Fruit fly (Drosophila melanogaster): ENCODE data around the gene pch2.

Gene pch2

DNA sequence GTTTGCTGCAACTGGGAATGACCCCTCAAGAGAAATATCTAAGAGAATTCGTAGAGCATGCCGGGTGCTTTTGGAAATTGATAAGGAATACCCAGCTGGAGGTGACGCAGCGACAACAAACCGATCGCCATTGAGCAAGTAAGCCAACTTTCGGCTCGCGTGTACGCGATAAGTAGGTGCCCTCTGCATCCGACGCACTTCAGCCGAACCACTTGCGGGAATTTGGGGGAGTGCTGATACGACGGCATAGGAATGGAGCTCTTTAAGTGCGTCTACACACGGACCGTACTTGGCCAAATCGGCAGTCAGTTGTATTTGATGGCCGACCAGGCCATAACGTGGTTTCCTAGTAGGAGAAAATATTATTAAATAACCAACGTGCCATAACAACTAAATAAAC lies 37.9 kb downstream of the pch2 start, which contains the start of gene CG31259 (continued):
- TF ChIP-seq sd (tag; optimal IDR thresholded peaks at IDR 0.05) (peak; percentile 68), CG14441 (GFP tag; IDR thresholded peaks at IDR 0.05) (no peak), gsb-n (tag; optimal IDR thresholded peaks at IDR 0.05) (no peak), mirr (GFP tag; optimal IDR thresholded peaks at IDR 0.05) (peak; percentile 52), Dll (GFP tag; IDR thresholded peaks at IDR 0.05; ENCODE audit: partially characterized antibody) (no peak), zf30C (GFP tag; optimal IDR thresholded peaks at IDR 0.05) (no peak), CG9437 (GFP tag; optimal IDR thresholded peaks at IDR 0.05) (no peak), Stat92E (GFP tag; optimal IDR thresholded peaks at IDR 0.05) (no peak), her (GFP tag; optimal IDR thresholded peaks at IDR 0.05) (no peak), exex (tag; optimal IDR thresholded peaks at IDR 0.05) (peak; percentile 28), Doc2 (GFP tag; IDR thresholded peaks at IDR 0.05) (no peak), Hmr (GFP tag; optimal IDR thresholded peaks at IDR 0.05) (no peak), CG16779 (GFP tag; IDR thresholded peaks at IDR 0.05) (no peak), cas (GFP tag; IDR thresholded peaks at IDR 0.05) (no peak), CG4360 (GFP tag; IDR thresholded peaks at IDR 0.05) (no peak), Nf-YA (GFP tag; IDR thresholded peaks at IDR 0.05) (no peak), CG1647 (GFP tag; optimal IDR thresholded peaks at IDR 0.05) (no peak), CG17359 (tag; optimal IDR thresholded peaks at IDR 0.05) (no peak), CG34376 (GFP tag; optimal IDR thresholded peaks at IDR 0.05) (peak; percentile 39), gem (tag; optimal IDR thresholded peaks at IDR 0.05) (no peak), ap (GFP tag; IDR thresholded peaks at IDR 0.05) (no peak), Med (GFP tag) (peak; percentile 66), ci (GFP tag; IDR thresholded peaks at IDR 0.05) (no peak), Sry-δ (GFP tag; optimal IDR thresholded peaks at IDR 0.05) (no peak), pho (GFP tag; optimal IDR thresholded peaks at IDR 0.05) (no peak), CG3163 (GFP tag; optimal IDR thresholded peaks at IDR 0.05) (peak; percentile 86), CG5180 (GFP tag; optimal IDR thresholded peaks at IDR 0.05) (no peak), Hey (tag; optimal IDR thresholded peaks at IDR 0.05) (peak; percentile 76), ato (GFP tag; IDR thresholded peaks at IDR 0.05; ENCODE audit: partially characterized antibody) (no peak), dpn (GFP tag; optimal IDR thresholded peaks at IDR 0.05) (no peak), chinmo (GFP tag; IDR thresholded peaks at IDR 0.05; ENCODE audit: partially characterized antibody) (peak; percentile 66; the same call in 1 of the 4 replicates), CG13894 (tag; optimal IDR thresholded peaks at IDR 0.05) (no peak), Doc3 (GFP tag; IDR thresholded peaks at IDR 0.05; ENCODE audit: partially characterized antibody) (no peak), E2f1 (GFP tag; IDR thresholded peaks at IDR 0.05) (no peak), pzg (GFP tag; optimal IDR thresholded peaks at IDR 0.05) (no peak), CG3065 (GFP tag; optimal IDR thresholded peaks at IDR 0.05) (no peak), Ptx1 (GFP tag; IDR thresholded peaks at IDR 0.05) (no peak), CG14050 (GFP tag; IDR thresholded peaks at IDR 0.05) (no peak), cad (GFP tag; optimal IDR thresholded peaks at IDR 0.05) (no peak), row (GFP tag; IDR thresholded peaks at IDR 0.05) (peak; percentile 16; the same call in 1 of the 3 replicates), chn (GFP tag; optimal IDR thresholded peaks at IDR 0.05) (no peak), zfh2 (GFP tag; optimal IDR thresholded peaks at IDR 0.05) (no peak), GATAe (GFP tag; conservative IDR thresholded peaks at IDR 0.05) (peak; percentile 45; the same call in 1 of the 2 replicates), Lim3 (GFP tag; IDR thresholded peaks at IDR 0.05) (no peak), unc-4 (GFP tag; IDR thresholded peaks at IDR 0.05; ENCODE audit: partially characterized antibody) (no peak), CG31388 (GFP tag; optimal IDR thresholded peaks at IDR 0.05) (no peak), toy (GFP tag; IDR thresholded peaks at IDR 0.05) (no peak), cwo (GFP tag; optimal IDR thresholded peaks at IDR 0.05) (peak; percentile 86), tio (GFP tag; optimal IDR thresholded peaks at IDR 0.05) (no peak), vfl (GFP tag; optimal IDR thresholded peaks at IDR 0.05) (no peak), Ada2b (GFP tag; IDR thresholded peaks at IDR 0.05) (no peak), ken (GFP tag; IDR thresholded peaks at IDR 0.05) (no peak)

Measured in whole organism, embryonic.